Worm (Caenorhabditis elegans) whole organism, L3 larva: Measurements from ENCODE around the gene R05G6.5.

Experiments used
- ama-1 ChIP-seq: fragments of 150-350 bp; optimal IDR thresholded peaks from 2 replicates; lab custom pipeline; 2018
- egl-27 ChIP-seq: sonication (generic microtip); optimal IDR thresholded peaks from 4 replicates; lab custom pipeline; 2017; ENCODE audit warnings: missing biosample characterization, missing genetic modification reagents, missing genetic modification characterization
- lin-15B ChIP-seq: fragments of 150-350 bp; optimal IDR thresholded peaks from 2 replicates; lab custom pipeline; 2014; ENCODE audit warnings: missing biosample characterization, missing genetic modification characterization
- nhr-237 ChIP-seq: fragments of 150-350 bp; optimal IDR thresholded peaks from 2 replicates; lab custom pipeline; 2014; ENCODE audit warnings: missing biosample characterization, missing genetic modification characterization
- nhr-28 ChIP-seq: fragments of 150-350 bp; optimal IDR thresholded peaks from 2 replicates; lab custom pipeline; 2014; ENCODE audit warnings: missing biosample characterization, missing genetic modification characterization

DNA sequence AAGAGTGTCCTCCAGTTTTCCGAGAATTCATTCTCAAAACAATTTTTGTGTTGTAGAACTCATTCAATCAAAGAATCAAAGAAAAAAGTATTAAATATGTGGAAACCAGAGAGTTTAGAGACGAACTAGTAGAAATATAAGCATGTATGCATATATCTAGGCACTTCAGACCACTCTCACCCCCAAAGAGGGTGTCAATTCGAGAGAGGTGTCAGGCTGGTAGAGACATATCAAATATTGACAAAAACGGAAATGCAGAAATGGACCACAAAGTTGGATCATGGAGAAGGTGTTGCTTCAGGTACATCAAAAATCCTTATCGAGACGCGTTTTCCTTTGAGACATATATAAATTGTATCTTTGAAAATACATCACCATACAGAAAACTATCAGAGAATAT is 15.6 kb downstream of the R05G6.5 start:
- TF ChIP-seq lin-15B (tag; lab: Kevin White, UChicago) (no peak), egl-27 (tag; lab: Kevin White, UChicago) (no peak), ama-1 (no peak), nhr-28 (no peak), nhr-237 (tag; lab: Kevin White, UChicago) (no peak)
